Fruit fly (Drosophila melanogaster): ENCODE measurements around the gene CG14453.

dm6 chr3L:22670174-22670573 lies 23.7 kb upstream of the CG14453 start:
- TF ChIP-seq Dll (optimal IDR thresholded peaks at IDR 0.05) (no peak), CG8478 (optimal IDR thresholded peaks at IDR 0.05) (no peak)

Data from whole organism.